Fruit fly (Drosophila melanogaster): ENCODE data around the gene CG31437.

dm6 chr3R:25357985-25358384, 25.5 kb upstream of the CG31437 start, which contains the start of gene ND-49L:
- TF ChIP-seq lov (optimal IDR thresholded peaks at IDR 0.05) (no peak), lov (GFP tag; IDR thresholded peaks at IDR 0.05) (no peak), CG11085 (GFP tag; IDR thresholded peaks at IDR 0.05) (no peak), CG11398 (GFP tag; optimal IDR thresholded peaks at IDR 0.05) (no peak), CG6689 (GFP tag; IDR thresholded peaks at IDR 0.05) (no peak), aop (GFP tag; IDR thresholded peaks at IDR 0.05) (no peak), NfI (GFP tag; optimal IDR thresholded peaks at IDR 0.05) (no peak), CG2712 (tag; optimal IDR thresholded peaks at IDR 0.05) (no peak), CG12744 (GFP tag; optimal IDR thresholded peaks at IDR 0.05) (no peak), CG5953 (GFP tag; IDR thresholded peaks at IDR 0.05) (no peak)

Data from whole organism, embryonic.